Fruit fly (Drosophila melanogaster) whole organism, adult: ENCODE measurements around the gene CG42821.

Source experiments
- CG12768 ChIP-seq: fragments of 200-800 bp; sonication (Bioruptor generic); optimal IDR thresholded peaks from 2 replicates; lab custom pipeline; 2017; ENCODE audit warnings: missing biosample characterization, missing genetic modification characterization, mild to moderate bottlenecking, moderate library complexity, missing genetic modification reagents
- CG1620 ChIP-seq: fragments of 200-800 bp; sonication (Bioruptor generic); optimal IDR thresholded peaks from 2 replicates; lab custom pipeline; 2016; ENCODE audit warnings: missing biosample characterization, missing genetic modification characterization
- CG33017 ChIP-seq: fragments of 200-800 bp; sonication (Bioruptor generic); optimal IDR thresholded peaks from 2 replicates; lab custom pipeline; 2018; ENCODE audit warnings: missing biosample characterization, mild to moderate bottlenecking, missing genetic modification characterization, moderate library complexity
- CG7101 ChIP-seq: fragments of 200-800 bp; sonication (Bioruptor generic); optimal IDR thresholded peaks from 2 replicates; lab custom pipeline; 2018; ENCODE audit warnings: missing biosample characterization, mild to moderate bottlenecking, missing genetic modification characterization, moderate library complexity
- Hr96 ChIP-seq: fragments of 200-800 bp; sonication (Bioruptor generic); optimal IDR thresholded peaks from 2 replicates; lab custom pipeline; 2016; ENCODE audit warnings: missing biosample characterization, missing genetic modification characterization
- cic ChIP-seq: fragments of 200-800 bp; sonication (Bioruptor generic); optimal IDR thresholded peaks from 2 replicates; lab custom pipeline; 2017; ENCODE audit warnings: missing biosample characterization, mild to moderate bottlenecking, missing genetic modification characterization, moderate library complexity
- kay ChIP-seq: fragments of 200-800 bp; sonication (Bioruptor generic); peaks from one replicate; lab custom pipeline; 2016; ENCODE audit warnings: missing biosample characterization, missing genetic modification characterization, borderline replicate concordance
- tj ChIP-seq: fragments of 200-800 bp; sonication (Bioruptor generic); optimal IDR thresholded peaks from 3 replicates; lab custom pipeline; 2017; ENCODE audit warnings: missing biosample characterization, mild to moderate bottlenecking, missing genetic modification characterization, moderate library complexity

DNA sequence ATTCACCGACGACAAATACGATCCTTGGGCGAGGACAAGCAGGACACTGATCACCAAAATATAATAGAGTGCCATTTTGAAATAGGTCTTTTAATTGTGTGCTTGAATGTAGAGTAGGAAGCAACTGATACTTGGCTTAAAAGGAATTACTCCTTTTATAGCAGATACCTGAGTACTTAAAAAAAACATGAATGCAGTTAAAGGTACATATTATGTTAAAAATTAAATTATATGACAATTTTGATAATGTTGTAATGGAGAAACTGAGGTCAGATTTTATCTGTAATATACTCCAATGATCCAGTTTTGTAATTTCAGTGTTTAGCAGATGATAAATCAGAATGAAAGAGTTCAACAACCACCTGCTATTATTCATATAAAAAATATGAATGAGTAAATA lies 9.2 kb downstream of the CG42821 start, which contains the start of gene CG14332:
- TF ChIP-seq CG7101 = no peak
- TF ChIP-seq kay (GFP tag; lab: Kevin White, UChicago) = no peak
- TF ChIP-seq CG33017 = no peak
- no peak for TF ChIP-seq Hr96
- TF ChIP-seq CG1620 (GFP tag; lab: Kevin White, UChicago) = no peak
- TF ChIP-seq cic (GFP tag; lab: Kevin White, UChicago) = no peak
- TF ChIP-seq tj (GFP tag; lab: Kevin White, UChicago) = no peak
- no peak for TF ChIP-seq CG12768
